Fruit fly (Drosophila melanogaster) whole organism, embryonic: ENCODE results near the gene PAPLA1.
A peak's percentile ranks its signal among the peaks of the same experiment; 100 is the strongest.

ENCODE experiments used
- BEAF-32 ChIP-seq: fragments of 200-800 bp; sonication (Bioruptor generic); optimal IDR thresholded peaks from 3 replicates; lab custom pipeline; 2017; ENCODE audit warnings: missing biosample characterization, missing genetic modification characterization, mild to moderate bottlenecking, moderate library complexity, missing genetic modification reagents
- C15 ChIP-seq: fragments of 200-800 bp; sonication (Bioruptor generic); IDR thresholded peaks from 3 replicates; pipeline ENCODE4 v1.3.6; 2022; ENCODE audit warnings: missing biosample characterization, missing genetic modification characterization
- CG10267 ChIP-seq: fragments of 200-800 bp; sonication (Bioruptor generic); optimal IDR thresholded peaks from 2 replicates; lab custom pipeline; 2018; ENCODE audit warnings: missing biosample characterization, mild to moderate bottlenecking, missing genetic modification characterization, moderate library complexity
- CG12769 ChIP-seq: fragments of 200-800 bp; sonication (Bioruptor generic); optimal IDR thresholded peaks from 2 replicates; lab custom pipeline; 2019; ENCODE audit warnings: missing biosample characterization, mild to moderate bottlenecking, missing genetic modification characterization, moderate library complexity
- CG18599 ChIP-seq: fragments of 200-800 bp; sonication (Bioruptor generic); optimal IDR thresholded peaks from 3 replicates; lab custom pipeline; 2017; ENCODE audit warnings: missing biosample characterization, missing genetic modification characterization, mild to moderate bottlenecking, moderate library complexity, missing genetic modification reagents
- CG2120 ChIP-seq: fragments of 200-800 bp; sonication (Bioruptor generic); optimal IDR thresholded peaks from 3 replicates; lab custom pipeline; 2016; ENCODE audit warnings: missing biosample characterization, missing genetic modification characterization
- CG2199 ChIP-seq: fragments of 200-800 bp; sonication (Bioruptor generic); IDR thresholded peaks from 3 replicates; pipeline ENCODE4 v1.3.6; 2022; ENCODE audit warnings: missing biosample characterization, missing genetic modification characterization
- CG3407 ChIP-seq: fragments of 200-800 bp; sonication (Bioruptor generic); optimal IDR thresholded peaks from 2 replicates; lab custom pipeline; 2018; ENCODE audit warnings: missing biosample characterization, mild to moderate bottlenecking, missing genetic modification characterization
- CG34422 ChIP-seq: fragments of 200-800 bp; sonication (Bioruptor generic); IDR thresholded peaks from 3 replicates; pipeline ENCODE4 v1.3.6; 2022; ENCODE audit warnings: missing biosample characterization, missing genetic modification characterization
- CG42726 ChIP-seq: fragments of 200-800 bp; sonication (Bioruptor generic); IDR thresholded peaks from 2 replicates; pipeline ENCODE4 v1.3.6; 2022; ENCODE audit warnings: missing biosample characterization, missing genetic modification characterization; ENCODE audit not compliant: partially characterized antibody
- CG8290 ChIP-seq, 3 experiments: fragments of 200-800 bp; sonication (Bioruptor generic); optimal IDR thresholded peaks; 2 replicates each; lab custom pipeline; 2016 to 2019; ENCODE audit warnings: missing biosample characterization in 3 of 3, missing genetic modification characterization in 3 of 3, mild to moderate bottlenecking in 2 of 3, moderate library complexity in 1 of 3
- CG9437 ChIP-seq: fragments of 200-800 bp; sonication (Bioruptor generic); optimal IDR thresholded peaks from 2 replicates; lab custom pipeline; 2018; ENCODE audit warnings: missing biosample characterization, mild to moderate bottlenecking, missing genetic modification characterization
- CG9817 ChIP-seq: fragments of 200-800 bp; sonication (Bioruptor generic); optimal IDR thresholded peaks from 2 replicates; lab custom pipeline; 2018; ENCODE audit warnings: missing biosample characterization, mild to moderate bottlenecking, missing genetic modification characterization, moderate library complexity
- CG9876 ChIP-seq: fragments of 200-800 bp; sonication (Bioruptor generic); optimal IDR thresholded peaks from 2 replicates; lab custom pipeline; 2016; ENCODE audit warnings: missing biosample characterization, missing genetic modification characterization
- CHES-1-like ChIP-seq: fragments of 200-800 bp; sonication (Bioruptor generic); optimal IDR thresholded peaks from 2 replicates; lab custom pipeline; 2016; ENCODE audit warnings: missing biosample characterization, missing genetic modification characterization
- Chrac-16 ChIP-seq: fragments of 200-800 bp; sonication (Bioruptor generic); optimal IDR thresholded peaks from 3 replicates; lab custom pipeline; 2016; ENCODE audit warnings: missing biosample characterization, missing genetic modification characterization
- Dbx ChIP-seq: fragments of 200-800 bp; sonication (Bioruptor generic); IDR thresholded peaks from 3 replicates; pipeline ENCODE4 v1.3.6; 2022; ENCODE audit warnings: missing biosample characterization, missing genetic modification characterization
- Dip2 ChIP-seq: fragments of 200-800 bp; sonication (Bioruptor generic); IDR thresholded peaks from 2 replicates; pipeline ENCODE4 v1.3.6; 2022; ENCODE audit warnings: missing biosample characterization, missing genetic modification characterization
- Ets65A ChIP-seq: fragments of 200-800 bp; sonication (Bioruptor generic); peaks from one replicate; lab custom pipeline; 2016; ENCODE audit warnings: missing biosample characterization, missing genetic modification characterization
- H15 ChIP-seq: fragments of 200-800 bp; sonication (Bioruptor generic); IDR thresholded peaks from 3 replicates; pipeline ENCODE4 v1.3.6; 2022; ENCODE audit warnings: missing biosample characterization, missing genetic modification characterization
- Med ChIP-seq: fragments of 200-800 bp; sonication (Bioruptor generic); peaks from one replicate; lab custom pipeline; 2016; ENCODE audit warnings: missing biosample characterization, missing genetic modification characterization, mild to moderate bottlenecking, inconsistent platforms, moderate library complexity
- NK7.1 ChIP-seq: fragments of 200-800 bp; sonication (Bioruptor generic); optimal IDR thresholded peaks from 3 replicates; lab custom pipeline; 2016; ENCODE audit warnings: missing biosample characterization, missing genetic modification characterization
- Nf-YA ChIP-seq: fragments of 200-800 bp; sonication (Bioruptor generic); IDR thresholded peaks from 2 replicates; pipeline ENCODE4 v1.3.6; 2022; ENCODE audit warnings: missing biosample characterization, missing genetic modification characterization
- Rfx ChIP-seq: fragments of 200-800 bp; sonication (Bioruptor generic); IDR thresholded peaks from 2 replicates; pipeline ENCODE4 v1.3.6; 2022; ENCODE audit warnings: missing biosample characterization, missing genetic modification characterization
- Six4 ChIP-seq: fragments of 200-800 bp; sonication (Bioruptor generic); optimal IDR thresholded peaks from 2 replicates; lab custom pipeline; 2016; ENCODE audit warnings: missing biosample characterization, missing genetic modification characterization
- Sox100B ChIP-seq: fragments of 200-800 bp; sonication (Bioruptor generic); optimal IDR thresholded peaks from 3 replicates; lab custom pipeline; 2018; ENCODE audit warnings: missing biosample characterization, mild to moderate bottlenecking, missing genetic modification characterization
- Spps ChIP-seq: fragments of 200-800 bp; sonication (Bioruptor generic); optimal IDR thresholded peaks from 2 replicates; lab custom pipeline; 2018; ENCODE audit warnings: missing biosample characterization, mild to moderate bottlenecking, missing genetic modification characterization
- TFAM ChIP-seq: fragments of 200-800 bp; sonication (Bioruptor generic); optimal IDR thresholded peaks from 2 replicates; lab custom pipeline; 2017; ENCODE audit warnings: missing biosample characterization, missing genetic modification characterization, inconsistent platforms
- Trl ChIP-seq, 3 experiments: fragments of >200 bp in 2 of 3; fragments of 200-800 bp in 1 of 3; sonication (Bioruptor generic) in 1 of 3; optimal IDR thresholded peaks; 2 replicates in 1 of 3; 3 replicates in 2 of 3; lab custom pipeline; 2016 to 2017; ENCODE audit warnings: missing biosample characterization in 1 of 3, missing genetic modification characterization in 1 of 3
- abd-A ChIP-seq: fragments of 200-800 bp; sonication (Bioruptor generic); optimal IDR thresholded peaks from 3 replicates; lab custom pipeline; 2019; ENCODE audit warnings: missing biosample characterization, mild to moderate bottlenecking, missing genetic modification characterization, moderate library complexity
- ac ChIP-seq: fragments of 200-800 bp; sonication (Bioruptor generic); optimal IDR thresholded peaks from 3 replicates; lab custom pipeline; 2017; ENCODE audit warnings: missing biosample characterization, mild to moderate bottlenecking, missing genetic modification characterization
- az2 ChIP-seq: fragments of 200-800 bp; sonication (Bioruptor generic); optimal IDR thresholded peaks from 3 replicates; lab custom pipeline; 2016; ENCODE audit warnings: missing biosample characterization, missing genetic modification characterization
- chif ChIP-seq, 2 experiments: fragments of 200-800 bp; sonication (Bioruptor generic); optimal IDR thresholded peaks; 3 replicates each; lab custom pipeline; 2016; ENCODE audit warnings: missing biosample characterization in 2 of 2, missing genetic modification characterization in 2 of 2
- chinmo ChIP-seq: fragments of 200-800 bp; sonication (Bioruptor generic); IDR thresholded peaks from 4 replicates; pipeline ENCODE4 v1.3.6; 2022; ENCODE audit warnings: missing biosample characterization, missing genetic modification characterization; ENCODE audit not compliant: partially characterized antibody
- crol ChIP-seq: fragments of 200-800 bp; sonication (Bioruptor generic); IDR thresholded peaks from 2 replicates; pipeline ENCODE4 v1.3.6; 2022; ENCODE audit warnings: missing biosample characterization, missing genetic modification characterization
- dysf ChIP-seq: fragments of 200-800 bp; sonication (Bioruptor generic); IDR thresholded peaks from 3 replicates; pipeline ENCODE4 v1.3.6; 2022; ENCODE audit warnings: missing biosample characterization, missing genetic modification characterization
- en ChIP-seq: fragments of 200-800 bp; sonication (Bioruptor generic); optimal IDR thresholded peaks from 2 replicates; lab custom pipeline; 2016; ENCODE audit warnings: missing biosample characterization, missing genetic modification characterization
- fd96Cb ChIP-seq: fragments of 200-800 bp; sonication (Bioruptor generic); optimal IDR thresholded peaks from 2 replicates; lab custom pipeline; 2018; ENCODE audit warnings: missing biosample characterization, mild to moderate bottlenecking, missing genetic modification characterization, moderate library complexity
- gt ChIP-seq: fragments of 200-800 bp; sonication (Bioruptor generic); IDR thresholded peaks from 2 replicates; pipeline ENCODE4 v1.3.6; 2022; ENCODE audit warnings: missing biosample characterization, missing genetic modification characterization
- hkb ChIP-seq, 2 experiments: fragments of 200-800 bp in 1 of 2; fragments of >200 bp in 1 of 2; sonication (Bioruptor generic) in 1 of 2; IDR thresholded peaks in 1 of 2; optimal IDR thresholded peaks in 1 of 2; 2 replicates each; pipeline versions ENCODE4 v1.3.6 to Lab custom; 2017 to 2022; ENCODE audit warnings: missing biosample characterization in 1 of 2, missing genetic modification characterization in 1 of 2
- kah ChIP-seq: fragments of 200-800 bp; sonication (Bioruptor generic); optimal IDR thresholded peaks from 2 replicates; lab custom pipeline; 2018; ENCODE audit warnings: missing biosample characterization, mild to moderate bottlenecking, missing genetic modification characterization
- run ChIP-seq: fragments of 200-800 bp; sonication (Bioruptor generic); optimal IDR thresholded peaks from 3 replicates; lab custom pipeline; 2018; ENCODE audit warnings: missing biosample characterization, mild to moderate bottlenecking, missing genetic modification characterization
- sd ChIP-seq: fragments of 200-800 bp; sonication (Bioruptor generic); optimal IDR thresholded peaks from 3 replicates; lab custom pipeline; 2018; ENCODE audit warnings: missing biosample characterization, mild to moderate bottlenecking, missing genetic modification characterization, moderate library complexity
- sens-2 ChIP-seq: fragments of 200-800 bp; sonication (Bioruptor generic); IDR thresholded peaks from 2 replicates; pipeline ENCODE4 v1.3.6; 2022; ENCODE audit warnings: missing biosample characterization, missing genetic modification characterization
- sr ChIP-seq: fragments of 200-800 bp; sonication (Bioruptor generic); IDR thresholded peaks from 3 replicates; pipeline ENCODE4 v1.3.6; 2022; ENCODE audit warnings: missing biosample characterization, missing genetic modification characterization
- stwl ChIP-seq: fragments of 200-800 bp; sonication (Bioruptor generic); optimal IDR thresholded peaks from 3 replicates; lab custom pipeline; 2018; ENCODE audit warnings: missing biosample characterization, mild to moderate bottlenecking, missing genetic modification characterization, moderate library complexity
- sug ChIP-seq: fragments of 200-800 bp; optimal IDR thresholded peaks from 2 replicates; lab custom pipeline; 2019; ENCODE audit warnings: missing biosample characterization, mild to moderate bottlenecking, missing genetic modification characterization, moderate library complexity
- tap ChIP-seq: fragments of 200-800 bp; optimal IDR thresholded peaks from 3 replicates; lab custom pipeline; 2019; ENCODE audit warnings: missing biosample characterization, mild to moderate bottlenecking, missing genetic modification characterization, moderate library complexity
- tio ChIP-seq: fragments of 200-800 bp; sonication (Bioruptor generic); optimal IDR thresholded peaks from 2 replicates; lab custom pipeline; 2017; ENCODE audit warnings: missing biosample characterization, missing genetic modification characterization, inconsistent platforms

PAPLA1 gene

dm6 chr2L:8099615-8100375 lies 59.6 kb downstream of the PAPLA1 start (continued):
- TF ChIP-seq Sox100B (GFP tag; lab: Kevin White, UChicago) (peak; percentile 9), abd-A (peak; percentile 75), CG9876 (no peak), Ets65A (GFP tag; lab: Kevin White, UChicago) (peak; percentile 71), az2 (GFP tag; lab: Kevin White, UChicago) (peak; percentile 13), fd96Cb (no peak), Dip2 (GFP tag; lab: Robert Waterston, UW) (no peak), stwl (tag; lab: Kevin White, UChicago) (peak; percentile 16), run (tag; lab: Kevin White, UChicago) (no peak), TFAM (no peak), chif (GFP tag; optimal IDR thresholded peaks at IDR 0.05; lab: Kevin White, UChicago) (peak in 1 of 2 experiments; percentile 4), Spps (tag; lab: Kevin White, UChicago) (no peak), CG9817 (tag; lab: Kevin White, UChicago) (no peak), Chrac-16 (GFP tag; lab: Kevin White, UChicago) (no peak), tap (tag; lab: Kevin White, UChicago) (no peak), CG2199 (GFP tag; lab: Robert Waterston, UW) (peak; percentile 74; the same call in 1 of the 3 replicates), BEAF-32 (GFP tag; lab: Kevin White, UChicago) (no peak), CG3407 (GFP tag; lab: Kevin White, UChicago) (no peak), Six4 (no peak), CG8290 (GFP tag; optimal IDR thresholded peaks at IDR 0.05; lab: Kevin White, UChicago) (no peak), CG8290 (tag; optimal IDR thresholded peaks at IDR 0.05; lab: Kevin White, UChicago) (peak in 1 of 2 experiments; percentile 55), H15 (no peak), C15 (GFP tag; lab: Robert Waterston, UW) (no peak), Med (GFP tag; lab: Kevin White, UChicago) (peak; percentile 82), CG42726 (GFP tag; lab: Robert Waterston, UW) (0 out of 2 replicates have a peak, but pooled peaks have one; percentile 31), hkb (optimal IDR thresholded peaks at IDR 0.05; lab: Kevin White, UChicago) (no peak), hkb (GFP tag; IDR thresholded peaks at IDR 0.05; lab: Robert Waterston, UW) (no peak), sens-2 (GFP tag; lab: Robert Waterston, UW) (no peak), CHES-1-like (no peak), CG9437 (GFP tag; lab: Kevin White, UChicago) (peak; percentile 42), CG2120 (GFP tag; lab: Kevin White, UChicago) (no peak), CG18599 (GFP tag; lab: Kevin White, UChicago) (no peak), en (GFP tag; lab: Kevin White, UChicago) (no peak), gt (GFP tag; lab: Robert Waterston, UW) (no peak), ac (GFP tag; lab: Kevin White, UChicago) (no peak), dysf (GFP tag; lab: Robert Waterston, UW) (no peak), Trl (optimal IDR thresholded peaks at IDR 0.05; lab: Kevin White, UChicago) (peak in 1 of 2 experiments; percentile 26), Trl (GFP tag; optimal IDR thresholded peaks at IDR 0.05; lab: Kevin White, UChicago) (no peak), kah (GFP tag; lab: Kevin White, UChicago) (no peak), tio (GFP tag; lab: Kevin White, UChicago) (peak; percentile 23)

dm6 chr2L:8099050-8099449 lies 60.4 kb downstream of the PAPLA1 start:
- TF ChIP-seq Rfx (0 out of 2 replicates have a peak, but pooled peaks have one; percentile 10), sug (tag; lab: Kevin White, UChicago) (peak; percentile 60), crol (peak; percentile 28; the same call in 1 of the 2 replicates), sd (peak; percentile 95), Dbx (peak; percentile 34; the same call in 1 of the 3 replicates), Nf-YA (0 out of 2 replicates have a peak, but pooled peaks have one; percentile 7), CG12769 (tag; lab: Kevin White, UChicago) (peak; percentile 73), chinmo (GFP tag; lab: Robert Waterston, UW) (peak; percentile 67; the same call in 1 of the 4 replicates), sr (GFP tag; lab: Robert Waterston, UW) (0 out of 3 replicates have a peak, but pooled peaks have one; percentile 3), CG34422 (no peak), CG10267 (tag; lab: Kevin White, UChicago) (no peak), NK7.1 (no peak)
